Worm (Caenorhabditis elegans) whole organism, L4 larva: ENCODE results near the gene nhr-102.

ENCODE experiments used
- D1046.2 ChIP-seq: fragments of 200-800 bp; sonication (Bioruptor generic); IDR thresholded peaks from 2 replicates; pipeline ENCODE4 v1.3.6; 2022; ENCODE audit warnings: missing genetic modification characterization, missing compliant biosample characterization
- F10B5.3 ChIP-seq: sonication (generic microtip); optimal IDR thresholded peaks from 2 replicates; lab custom pipeline; 2016; ENCODE audit warnings: mild to moderate bottlenecking, missing genetic modification characterization, missing compliant biosample characterization
- F37D6.2 ChIP-seq: sonication (generic microtip); optimal IDR thresholded peaks from 2 replicates; lab custom pipeline; 2016; ENCODE audit warnings: mild to moderate bottlenecking, missing genetic modification characterization, missing compliant biosample characterization
- F49E8.2 ChIP-seq: sonication (generic microtip); optimal IDR thresholded peaks from 2 replicates; lab custom pipeline; 2016; ENCODE audit warnings: missing compliant biosample characterization, mild to moderate bottlenecking, missing genetic modification characterization, borderline replicate concordance
- R02D3.7 ChIP-seq: fragments of 150-350 bp; sonication (generic microtip); optimal IDR thresholded peaks from 3 replicates; lab custom pipeline; 2014; ENCODE audit warnings: missing biosample characterization, missing genetic modification characterization
- Y75B8A.6 ChIP-seq: fragments of 200-800 bp; sonication (Bioruptor generic); IDR thresholded peaks from 2 replicates; pipeline ENCODE4 v1.3.6; 2022; ENCODE audit warnings: missing genetic modification reagents, missing genetic modification characterization, missing compliant biosample characterization
- arid-1 ChIP-seq: fragments of 200-800 bp; sonication (Bioruptor generic); conservative IDR thresholded peaks from 2 replicates; pipeline ENCODE4 v1.3.6; 2022; ENCODE audit warnings: missing genetic modification reagents, missing genetic modification characterization, missing compliant biosample characterization
- ceh-28 ChIP-seq: fragments of 150-350 bp; optimal IDR thresholded peaks from 2 replicates; lab custom pipeline; 2014; ENCODE audit warnings: missing biosample characterization, missing genetic modification reagents, missing genetic modification characterization
- ceh-32 ChIP-seq: sonication (generic microtip); optimal IDR thresholded peaks from 2 replicates; lab custom pipeline; 2016; ENCODE audit warnings: mild to moderate bottlenecking, missing genetic modification characterization, missing compliant biosample characterization; ENCODE audit not compliant: poor library complexity
- ctbp-1 ChIP-seq: fragments of 200-800 bp; sonication (Bioruptor generic); IDR thresholded peaks from 2 replicates; pipeline ENCODE4 v1.3.6; 2022; ENCODE audit warnings: missing genetic modification reagents, missing genetic modification characterization, missing compliant biosample characterization
- daf-16 ChIP-seq, 3 experiments: sonication (generic microtip); optimal IDR thresholded peaks; 2 replicates each; lab custom pipeline; 2016 to 2017; ENCODE audit warnings: missing genetic modification characterization in 3 of 3, missing genetic modification reagents in 3 of 3, mild to moderate bottlenecking in 2 of 3, missing compliant biosample characterization in 2 of 3, missing biosample characterization in 1 of 3, moderate library complexity in 1 of 3
- daf-8 ChIP-seq: fragments of 200-800 bp; sonication (Bioruptor generic); IDR thresholded peaks from 2 replicates; pipeline ENCODE4 v1.3.6; 2022; ENCODE audit warnings: missing genetic modification characterization, missing compliant biosample characterization
- dmd-6 ChIP-seq: fragments of 200-800 bp; sonication (Bioruptor generic); IDR thresholded peaks from 2 replicates; pipeline ENCODE4 v1.3.6; 2022; ENCODE audit warnings: missing genetic modification reagents, missing genetic modification characterization, missing compliant biosample characterization
- dpl-1 ChIP-seq: fragments of 150-350 bp; optimal IDR thresholded peaks from 2 replicates; lab custom pipeline; 2014; ENCODE audit warnings: missing biosample characterization, missing genetic modification reagents, missing genetic modification characterization
- dve-1 ChIP-seq: sonication (generic microtip); optimal IDR thresholded peaks from 2 replicates; lab custom pipeline; 2017; ENCODE audit warnings: antibody characterized with exemption, mild to moderate bottlenecking, missing genetic modification characterization, missing compliant biosample characterization; ENCODE audit not compliant: insufficient read depth
- egl-27 ChIP-seq: sonication (generic microtip); optimal IDR thresholded peaks from 3 replicates; lab custom pipeline; 2017; ENCODE audit warnings: missing biosample characterization, missing genetic modification reagents, missing genetic modification characterization
- egl-43 ChIP-seq: fragments of 200-800 bp; sonication (Bioruptor generic); IDR thresholded peaks from 2 replicates; pipeline ENCODE4 v1.3.6; 2022; ENCODE audit warnings: missing genetic modification reagents, missing genetic modification characterization, missing compliant biosample characterization
- fkh-10 ChIP-seq: fragments of 150-350 bp; optimal IDR thresholded peaks from 2 replicates; lab custom pipeline; 2014; ENCODE audit warnings: missing biosample characterization, missing genetic modification reagents, missing genetic modification characterization
- gei-8 ChIP-seq: fragments of 200-800 bp; sonication (Bioruptor generic); optimal IDR thresholded peaks from 2 replicates; lab custom pipeline; 2018; ENCODE audit warnings: mild to moderate bottlenecking, missing genetic modification characterization, missing compliant biosample characterization
- hlh-11 ChIP-seq: fragments of 200-800 bp; sonication (Bioruptor generic); optimal IDR thresholded peaks from 2 replicates; lab custom pipeline; 2018; ENCODE audit warnings: mild to moderate bottlenecking, missing genetic modification characterization, missing compliant biosample characterization
- hlh-30 ChIP-seq: sonication (generic microtip); optimal IDR thresholded peaks from 2 replicates; lab custom pipeline; 2017; ENCODE audit warnings: antibody characterized with exemption, mild to moderate bottlenecking, missing genetic modification characterization, missing compliant biosample characterization; ENCODE audit not compliant: insufficient read depth
- lim-7 ChIP-seq: fragments of 200-800 bp; sonication (Bioruptor generic); IDR thresholded peaks from 2 replicates; pipeline ENCODE4 v1.3.6; 2022; ENCODE audit warnings: missing genetic modification characterization, missing compliant biosample characterization
- lin-15B ChIP-seq: fragments of 150-350 bp; sonication (generic microtip); optimal IDR thresholded peaks from 3 replicates; lab custom pipeline; 2014; ENCODE audit warnings: missing biosample characterization, missing genetic modification characterization
- lin-39 ChIP-seq: fragments of 150-350 bp; optimal IDR thresholded peaks from 2 replicates; lab custom pipeline; 2014; ENCODE audit warnings: missing biosample characterization, missing genetic modification reagents, missing genetic modification characterization
- lsy-2 ChIP-seq, 2 experiments: fragments of 150-350 bp in 1 of 2; sonication (generic microtip) in 1 of 2; optimal IDR thresholded peaks; 2 replicates each; lab custom pipeline; 2014 to 2017; ENCODE audit warnings: missing biosample characterization in 2 of 2, missing genetic modification characterization in 2 of 2
- madf-5 ChIP-seq, 2 experiments: fragments of 200-800 bp; sonication (Bioruptor generic); IDR thresholded peaks; 2 replicates each; pipeline ENCODE4 v1.3.6; 2022; ENCODE audit warnings: missing compliant biosample characterization in 2 of 2, missing genetic modification characterization in 2 of 2
- mdl-1 ChIP-seq, 2 experiments: fragments of 150-350 bp in 1 of 2; sonication (generic microtip) in 1 of 2; optimal IDR thresholded peaks; 2 replicates each; lab custom pipeline; 2014 to 2017; ENCODE audit warnings: missing biosample characterization in 2 of 2, missing genetic modification characterization in 2 of 2
- mep-1 ChIP-seq: fragments of 150-350 bp; sonication (generic microtip); optimal IDR thresholded peaks from 3 replicates; lab custom pipeline; 2014; ENCODE audit warnings: missing biosample characterization, missing genetic modification characterization
- mxl-3 ChIP-seq: fragments of 200-800 bp; sonication (Bioruptor generic); optimal IDR thresholded peaks from 2 replicates; lab custom pipeline; 2018; ENCODE audit warnings: mild to moderate bottlenecking, missing genetic modification characterization, missing compliant biosample characterization
- nhr-11 ChIP-seq: fragments of 150-350 bp; optimal IDR thresholded peaks from 2 replicates; lab custom pipeline; 2014; ENCODE audit warnings: missing biosample characterization, missing genetic modification characterization
- nhr-237 ChIP-seq: sonication (generic microtip); optimal IDR thresholded peaks from 2 replicates; lab custom pipeline; 2017; ENCODE audit warnings: missing biosample characterization, missing genetic modification characterization
- nhr-28 ChIP-seq: fragments of 150-350 bp; optimal IDR thresholded peaks from 2 replicates; lab custom pipeline; 2014; ENCODE audit warnings: missing biosample characterization, missing genetic modification characterization
- nhr-48 ChIP-seq: sonication (generic microtip); optimal IDR thresholded peaks from 2 replicates; lab custom pipeline; 2016; ENCODE audit warnings: mild to moderate bottlenecking, missing genetic modification characterization, missing compliant biosample characterization
- nhr-76 ChIP-seq: fragments of 150-350 bp; optimal IDR thresholded peaks from 2 replicates; lab custom pipeline; 2014; ENCODE audit warnings: missing biosample characterization, missing genetic modification characterization
- nhr-77 ChIP-seq: fragments of 150-350 bp; optimal IDR thresholded peaks from 2 replicates; lab custom pipeline; 2014; ENCODE audit warnings: missing biosample characterization, missing genetic modification characterization
- pha-4 ChIP-seq, 2 experiments: fragments of 150-350 bp in 1 of 2; fragments of 200-800 bp in 1 of 2; sonication (Bioruptor generic) in 1 of 2; IDR thresholded peaks in 1 of 2; optimal IDR thresholded peaks in 1 of 2; 2 replicates each; pipeline versions ENCODE4 v1.3.6 to Lab custom; 2014 to 2022; ENCODE audit warnings: missing genetic modification characterization in 2 of 2, missing genetic modification reagents in 2 of 2, missing biosample characterization in 1 of 2, missing compliant biosample characterization in 1 of 2
- pqm-1 ChIP-seq: sonication (generic microtip); optimal IDR thresholded peaks from 2 replicates; lab custom pipeline; 2017; ENCODE audit warnings: missing biosample characterization, missing genetic modification characterization
- set-16 ChIP-seq: fragments of 200-800 bp; sonication (Bioruptor generic); IDR thresholded peaks from 2 replicates; pipeline ENCODE4 v1.3.6; 2022; ENCODE audit warnings: missing genetic modification reagents, missing genetic modification characterization, missing compliant biosample characterization
- snpc-4 ChIP-seq: fragments of 150-350 bp; optimal IDR thresholded peaks from 2 replicates; lab custom pipeline; 2014; ENCODE audit warnings: missing biosample characterization, missing genetic modification characterization
- tag-97 ChIP-seq: fragments of 200-800 bp; sonication (Bioruptor generic); IDR thresholded peaks from 2 replicates; pipeline ENCODE4 v1.3.6; 2022; ENCODE audit warnings: missing genetic modification characterization, missing compliant biosample characterization
- unc-62 ChIP-seq, 3 experiments: fragments of 150-350 bp in 1 of 3; sonication (generic microtip); optimal IDR thresholded peaks in 2 of 3; peaks in 1 of 3; 1 replicate in 1 of 3; 2 replicates in 2 of 3; lab custom pipeline; 2014 to 2017; ENCODE audit warnings: missing biosample characterization in 3 of 3, missing genetic modification characterization in 3 of 3, missing genetic modification reagents in 3 of 3, missing genotype in 1 of 3
- zag-1 ChIP-seq: fragments of 150-350 bp; optimal IDR thresholded peaks from 2 replicates; lab custom pipeline; 2014; ENCODE audit warnings: missing biosample characterization, missing genetic modification characterization
- zfp-2 ChIP-seq: sonication (generic microtip); optimal IDR thresholded peaks from 2 replicates; lab custom pipeline; 2016; ENCODE audit warnings: mild to moderate bottlenecking, missing genetic modification characterization, missing compliant biosample characterization
- zfp-3 ChIP-seq: fragments of 200-800 bp; sonication (Bioruptor generic); conservative IDR thresholded peaks from 2 replicates; pipeline ENCODE4 v1.3.6; 2022; ENCODE audit warnings: missing genetic modification reagents, missing genetic modification characterization, missing compliant biosample characterization

The nhr-102 gene

ce11 chrV:15880705-15881104 is 4.5 kb upstream of the nhr-102 start (continued):
- no peak for TF ChIP-seq daf-8 (GFP tag; lab: Robert Waterston, UW)
- peak; percentile 95 for TF ChIP-seq nhr-28 (tag; lab: Kevin White, UChicago)
- no peak for TF ChIP-seq tag-97
- 0 out of 2 replicates have a peak, but pooled peaks have one; percentile 29 for TF ChIP-seq Y75B8A.6 (GFP tag; lab: Robert Waterston, UW)
- TF ChIP-seq, all 104 proteins: peak for 25

DNA sequence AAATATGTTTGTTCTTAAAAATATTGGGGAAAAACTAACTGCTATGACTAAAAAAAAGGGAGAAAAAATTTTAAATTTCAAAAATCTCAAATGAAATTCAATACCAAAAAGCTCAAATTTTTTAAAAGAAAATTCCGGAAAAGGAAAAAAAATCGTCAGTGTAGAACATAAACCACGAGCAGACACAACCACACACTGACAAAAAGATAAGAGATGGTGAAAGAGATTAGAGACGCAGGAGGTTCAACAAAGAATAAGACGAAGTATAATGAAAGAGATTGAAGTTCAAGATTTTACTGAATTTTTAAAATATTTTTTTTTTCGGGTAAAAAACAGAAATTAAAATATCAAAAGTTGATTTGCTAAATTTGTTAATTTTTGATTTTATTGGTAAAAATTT is 3.8 kb upstream of the nhr-102 start:
- TF ChIP-seq lsy-2 (tag; optimal IDR thresholded peaks at IDR 0.05; lab: Kevin White, UChicago), result peak in 1 of 2 experiments; percentile 14
- peak; percentile 6 for TF ChIP-seq hlh-11
- TF ChIP-seq nhr-48 (tag; lab: Kevin White, UChicago), result no peak
- peak; percentile 81 for TF ChIP-seq nhr-28 (tag; lab: Kevin White, UChicago)
- TF ChIP-seq dve-1 (tag; lab: Kevin White, UChicago), result peak; percentile 55
- peak in 1 of 2 experiments; percentile 36 for TF ChIP-seq mdl-1 (tag; optimal IDR thresholded peaks at IDR 0.05; lab: Kevin White, UChicago)
- no peak for TF ChIP-seq arid-1 (GFP tag; lab: Robert Waterston, UW)
- TF ChIP-seq nhr-77 (tag; lab: Kevin White, UChicago), result no peak
- TF ChIP-seq daf-16 (GFP tag; optimal IDR thresholded peaks at IDR 0.05; lab: Kevin White, UChicago), result no peak
- peak; percentile 26 for TF ChIP-seq daf-16 (tag; optimal IDR thresholded peaks at IDR 0.05; lab: Kevin White, UChicago)
- peak; percentile 16 for TF ChIP-seq mep-1 (tag; lab: Kevin White, UChicago)
- peak; percentile 40 for TF ChIP-seq hlh-30 (tag; lab: Kevin White, UChicago)
- peak; percentile 59 for TF ChIP-seq pqm-1 (tag; lab: Kevin White, UChicago)
- TF ChIP-seq fkh-10, result no peak
- peak; percentile 82 for TF ChIP-seq dmd-6 (GFP tag; lab: Robert Waterston, UW)
- TF ChIP-seq madf-5 (GFP tag; IDR thresholded peaks at IDR 0.05; lab: Robert Waterston, UW), result no peak
- no peak for TF ChIP-seq unc-62 (GFP tag; optimal IDR thresholded peaks at IDR 0.05 in 1 of 2; lab: Kevin White, UChicago)
- no peak for TF ChIP-seq unc-62 (tag; optimal IDR thresholded peaks at IDR 0.05; lab: Kevin White, UChicago)
- TF ChIP-seq, all 104 proteins: peak for 10

DNA sequence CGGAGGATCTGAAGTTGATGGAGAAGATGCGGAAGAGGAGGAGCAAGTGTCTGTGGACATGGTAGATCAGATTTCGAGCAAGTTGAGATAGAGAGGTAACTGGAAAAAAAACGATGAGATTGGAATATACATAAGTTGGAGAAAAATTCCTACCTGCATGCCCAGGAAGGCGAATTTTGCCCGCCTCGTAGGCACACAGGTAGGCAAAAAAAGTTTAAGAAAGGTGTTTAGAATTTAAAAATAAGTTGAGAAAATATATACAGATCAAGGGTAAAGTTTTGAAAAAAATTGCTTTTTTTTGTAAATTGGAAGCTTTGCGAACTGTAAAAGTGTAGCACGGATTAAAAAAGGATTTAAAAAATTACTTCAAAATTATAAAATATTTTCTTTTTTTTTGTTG is 3.3 kb upstream of the nhr-102 start, which contains the start of gene nhr-84:
Gene nhr-84, minus strand, starts transcription at position 101 of the 400 bp plus-strand sequence.
- no peak for TF ChIP-seq F37D6.2 (tag; lab: Kevin White, UChicago)
- TF ChIP-seq mxl-3, result no peak
- TF ChIP-seq D1046.2, result no peak
- TF ChIP-seq zfp-2 (tag; lab: Kevin White, UChicago), result no peak
- no peak for TF ChIP-seq hlh-11
- TF ChIP-seq F10B5.3 (tag; lab: Kevin White, UChicago), result no peak
- TF ChIP-seq R02D3.7, result no peak
- no peak for TF ChIP-seq set-16 (GFP tag; lab: Robert Waterston, UW)
- TF ChIP-seq arid-1 (GFP tag; lab: Robert Waterston, UW), result no peak
- no peak for TF ChIP-seq ctbp-1 (GFP tag; lab: Robert Waterston, UW)
- TF ChIP-seq zfp-3 (GFP tag; lab: Robert Waterston, UW), result no peak
- no peak for TF ChIP-seq nhr-76
- no peak for TF ChIP-seq nhr-237 (tag; lab: Kevin White, UChicago)
- TF ChIP-seq pha-4 (GFP tag; IDR thresholded peaks at IDR 0.05; lab: Robert Waterston, UW), result no peak
- TF ChIP-seq pha-4 (tag; optimal IDR thresholded peaks at IDR 0.05; lab: Kevin White, UChicago), result no peak
- no peak for TF ChIP-seq lin-39

- TF ChIP-seq zag-1 (tag; lab: Kevin White, UChicago), result no peak
- TF ChIP-seq gei-8 (GFP tag; lab: Kevin White, UChicago), result peak; percentile 97
- TF ChIP-seq nhr-48 (tag; lab: Kevin White, UChicago), result peak; percentile 86
- no peak for TF ChIP-seq ceh-28 (tag; lab: Kevin White, UChicago)
- TF ChIP-seq egl-43 (GFP tag; lab: Robert Waterston, UW), result peak; percentile 99
- TF ChIP-seq snpc-4, result peak; percentile 10
- peak; percentile 99 for TF ChIP-seq lim-7 (GFP tag; lab: Robert Waterston, UW)
- TF ChIP-seq ceh-32, result peak; percentile 72
- TF ChIP-seq dpl-1 (GFP tag; lab: Kevin White, UChicago), result peak; percentile 55
- peak; percentile 54 for TF ChIP-seq nhr-11 (tag; lab: Kevin White, UChicago)
- no peak for TF ChIP-seq hlh-11
- TF ChIP-seq pha-4 (GFP tag; IDR thresholded peaks at IDR 0.05; lab: Robert Waterston, UW), result peak; percentile 97
- TF ChIP-seq pha-4 (tag; optimal IDR thresholded peaks at IDR 0.05; lab: Kevin White, UChicago), result no peak
- peak; percentile 89 for TF ChIP-seq F49E8.2 (tag; lab: Kevin White, UChicago)
- TF ChIP-seq dmd-6 (GFP tag; lab: Robert Waterston, UW), result peak; percentile 89
- TF ChIP-seq lin-15B (tag; lab: Kevin White, UChicago), result no peak
- peak; percentile 89 for TF ChIP-seq mxl-3
- no peak for TF ChIP-seq egl-27 (tag; lab: Kevin White, UChicago)
Measured at ce11 chrV:15873762-15874161, 2.4 kb downstream of the nhr-102 start.
